Worm (Caenorhabditis elegans) whole organism, L3 larva: ENCODE data around the gene clp-1.

Source experiments
- ZK546.5 ChIP-seq: sonication (generic microtip); optimal IDR thresholded peaks from 2 replicates; lab custom pipeline; 2017; ENCODE audit warnings: missing biosample characterization, missing genetic modification characterization
- lin-39 ChIP-seq: fragments of 150-350 bp; optimal IDR thresholded peaks from 2 replicates; lab custom pipeline; 2018; ENCODE audit warnings: missing biosample characterization, missing genetic modification reagents, missing genetic modification characterization
- nhr-237 ChIP-seq: fragments of 150-350 bp; optimal IDR thresholded peaks from 2 replicates; lab custom pipeline; 2014; ENCODE audit warnings: missing biosample characterization, missing genetic modification characterization

DNA sequence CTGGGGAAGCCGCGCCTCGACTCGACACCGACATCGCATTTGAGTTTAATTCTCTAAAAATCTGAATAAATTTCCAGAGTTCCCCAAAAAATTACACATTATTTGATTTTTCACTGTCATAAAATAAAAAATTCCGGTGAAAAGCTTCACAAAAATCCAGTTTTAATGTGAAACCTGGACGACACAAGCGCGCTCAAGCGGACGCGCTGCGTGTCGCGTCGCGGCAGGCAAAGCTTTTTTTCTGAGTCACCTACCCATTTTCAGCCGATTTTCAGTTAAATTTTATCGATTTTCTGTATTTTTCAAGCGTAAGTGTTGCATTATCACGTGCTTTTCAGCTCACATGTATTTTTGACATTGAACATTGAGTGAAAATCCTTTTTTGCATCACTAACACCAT is 30.0 kb downstream of the clp-1 start, which contains the start of gene cit-1.1:
- TF ChIP-seq nhr-237 (tag; lab: Kevin White, UChicago) (no peak), lin-39 (tag; lab: Kevin White, UChicago) (peak; percentile 59), ZK546.5 (tag; lab: Kevin White, UChicago) (no peak)
